Worm (Caenorhabditis elegans) whole organism, L4/young adult: Measurements from ENCODE around the gene dhs-31.

Experiments
- W03F9.2 ChIP-seq: fragments of 150-350 bp; optimal IDR thresholded peaks from 2 replicates; lab custom pipeline; 2014; ENCODE audit warnings: missing biosample characterization, missing genetic modification characterization
- dao-5 ChIP-seq: sonication (generic microtip); optimal IDR thresholded peaks from 2 replicates; lab custom pipeline; 2016; ENCODE audit warnings: missing genotype, missing genetic modification characterization, moderate library complexity, missing compliant biosample characterization
- him-1 ChIP-seq: sonication (generic microtip); optimal IDR thresholded peaks from 2 replicates; lab custom pipeline; 2016; ENCODE audit warnings: missing genotype, missing genetic modification reagents, missing genetic modification characterization, missing compliant biosample characterization

Gene dhs-31

DNA sequence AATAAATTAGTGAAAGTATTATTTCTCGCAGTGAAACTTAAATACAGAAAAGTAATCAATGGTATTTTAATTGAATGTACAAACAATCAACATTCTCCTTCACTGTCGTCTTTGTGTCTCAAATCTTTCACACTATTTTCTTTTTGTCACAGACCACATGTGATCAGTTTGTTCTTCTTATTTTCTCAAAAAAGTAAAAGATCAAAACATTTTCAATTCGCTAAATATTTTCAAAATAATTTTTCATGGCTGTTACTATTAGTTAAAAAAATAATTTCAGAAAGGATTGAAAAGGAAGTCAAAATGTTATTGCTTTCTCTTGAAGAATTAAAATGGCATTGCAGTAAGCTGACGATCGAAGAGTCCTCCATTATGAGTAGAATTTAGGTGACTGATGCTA lies at the start of gene dhs-31:
TSS of gene dhs-31 (minus strand) at position 101 of the 400 bp plus-strand sequence.
- TF ChIP-seq him-1 (tag; lab: Kevin White, UChicago) = no peak
- no peak for TF ChIP-seq W03F9.2
- no peak for TF ChIP-seq dao-5 (tag; lab: Kevin White, UChicago)

DNA sequence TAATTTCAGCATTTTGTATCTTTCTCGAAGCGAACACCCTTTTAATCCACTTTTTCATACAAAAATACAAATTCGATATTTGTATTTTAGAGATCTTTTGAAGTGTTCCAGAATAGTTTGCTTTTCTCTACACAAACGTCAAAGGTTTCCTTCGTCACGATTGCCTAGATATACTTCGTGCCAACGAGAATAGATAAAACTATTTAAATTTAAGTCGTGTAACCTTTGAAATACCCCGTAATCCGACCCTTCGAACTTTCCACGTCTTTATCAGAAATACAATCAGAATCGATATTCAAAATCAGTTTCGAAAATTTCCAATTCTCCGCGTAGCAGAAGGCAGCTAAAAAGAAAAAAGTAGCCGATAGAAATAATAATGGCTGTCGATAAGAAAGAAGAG lies 49.7 kb upstream of the dhs-31 start, which contains the start of gene ttbk-5:
TSS of gene ttbk-5 (plus strand) at position 301 of the 400 bp plus-strand sequence.
- no peak for TF ChIP-seq him-1 (tag; lab: Kevin White, UChicago)
- TF ChIP-seq W03F9.2 = no peak
- TF ChIP-seq dao-5 (tag; lab: Kevin White, UChicago) = no peak

DNA sequence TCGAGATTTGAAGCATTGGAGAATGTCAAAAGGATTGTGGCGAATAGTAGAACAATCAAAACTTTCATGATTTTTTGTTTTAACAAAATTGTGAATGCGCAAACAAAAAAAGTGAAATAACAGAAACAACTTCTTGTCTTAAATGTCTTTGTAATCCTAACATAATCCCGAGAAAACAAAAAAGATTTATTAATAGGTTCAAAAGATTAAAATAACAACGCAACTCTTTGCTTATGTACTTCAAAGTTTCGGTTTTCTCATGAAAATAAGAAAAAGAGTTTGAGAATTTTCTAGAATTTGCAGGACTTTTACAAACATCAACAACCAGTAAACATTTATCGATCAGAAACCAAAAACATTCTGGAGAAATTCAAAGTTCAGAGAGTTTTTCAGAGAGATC lies 49.1 kb upstream of the dhs-31 start, which contains the start of gene ttr-39:
TSS of gene ttr-39 (minus strand) at position 101 of the 400 bp plus-strand sequence.
- TF ChIP-seq him-1 (tag; lab: Kevin White, UChicago) (no peak), W03F9.2 (no peak), dao-5 (tag; lab: Kevin White, UChicago) (no peak)

DNA sequence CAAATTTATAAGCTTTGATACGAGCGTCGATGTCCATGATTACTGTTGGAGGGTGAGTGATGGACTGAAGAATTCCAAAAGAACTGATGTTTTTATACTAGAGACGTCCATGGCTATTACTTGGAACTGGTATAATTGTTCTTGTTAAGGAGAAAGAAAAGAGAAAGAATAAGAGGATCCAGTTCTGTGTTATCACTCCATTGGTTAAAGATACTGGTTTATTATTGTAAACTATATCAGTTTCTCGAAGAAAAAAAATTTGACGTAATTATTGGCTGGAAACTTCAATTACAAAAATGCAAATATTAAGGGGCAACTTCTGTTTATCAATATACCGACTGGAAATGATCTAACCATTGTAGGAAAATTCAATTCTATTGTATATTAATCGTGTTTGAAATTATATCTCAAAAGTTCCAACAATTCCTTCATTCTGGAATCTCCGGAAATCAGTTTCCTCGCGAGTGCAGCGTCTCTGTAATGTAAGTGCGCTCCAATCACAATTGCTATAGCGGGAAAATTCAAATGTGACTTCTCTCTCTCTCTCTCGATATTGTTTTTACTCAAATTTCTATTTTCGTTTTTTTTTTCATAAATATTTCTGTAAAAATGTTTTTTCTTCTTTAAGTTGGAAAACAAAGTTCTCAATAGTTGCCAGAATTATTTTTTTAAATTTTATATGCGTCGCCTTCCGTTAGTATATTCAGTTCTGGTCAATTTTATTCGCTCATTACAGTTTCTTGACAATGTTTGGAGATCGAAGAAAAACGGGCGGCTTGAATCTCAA lies 44.9 kb upstream of the dhs-31 start, which contains the start of the genes col-2 and ndc-80:
TSS of gene col-2 (minus strand) at position 51 of the 787 bp plus-strand sequence.
TSS of gene ndc-80 (plus strand) at position 737 of the 787 bp plus-strand sequence.
- TF ChIP-seq dao-5 (tag; lab: Kevin White, UChicago) (no peak), him-1 (tag; lab: Kevin White, UChicago) (no peak), W03F9.2 (no peak)

DNA sequence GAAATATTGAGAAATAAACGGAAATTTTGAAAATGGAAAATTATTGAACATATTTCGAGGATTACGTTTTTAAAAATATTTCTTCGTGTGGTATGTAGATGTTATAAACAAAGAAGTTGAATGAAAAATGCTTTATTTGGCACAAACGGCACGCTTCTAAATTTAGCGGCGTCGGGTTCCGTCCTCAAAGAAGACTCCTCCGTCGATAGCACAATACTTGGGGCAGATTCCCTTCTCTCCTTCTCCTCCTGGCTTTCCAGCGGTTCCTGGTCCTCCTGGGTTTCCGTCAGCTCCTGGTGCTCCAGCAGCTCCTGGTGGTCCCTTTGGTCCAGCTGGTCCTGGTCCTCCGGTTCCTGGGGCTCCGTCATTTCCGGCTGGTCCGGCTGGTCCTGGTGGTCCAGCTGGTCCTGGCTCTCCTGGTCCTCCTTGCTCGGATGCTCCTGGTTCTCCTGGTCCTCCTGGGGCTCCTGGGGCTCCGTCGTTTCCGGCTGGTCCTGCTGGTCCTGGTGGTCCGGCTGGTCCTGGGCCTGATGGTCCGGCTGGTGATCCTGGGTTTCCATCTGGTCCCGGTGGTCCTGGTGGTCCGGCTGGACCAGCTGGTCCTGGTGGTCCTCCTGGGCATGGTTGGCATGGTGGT lies 43.7 kb upstream of the dhs-31 start, which contains the start of gene W01B6.8:
TSS of gene W01B6.8 (minus strand) at position 51 of the 637 bp plus-strand sequence.
- no peak for TF ChIP-seq dao-5 (tag; lab: Kevin White, UChicago)
- TF ChIP-seq him-1 (tag; lab: Kevin White, UChicago) = no peak
- no peak for TF ChIP-seq W03F9.2

DNA sequence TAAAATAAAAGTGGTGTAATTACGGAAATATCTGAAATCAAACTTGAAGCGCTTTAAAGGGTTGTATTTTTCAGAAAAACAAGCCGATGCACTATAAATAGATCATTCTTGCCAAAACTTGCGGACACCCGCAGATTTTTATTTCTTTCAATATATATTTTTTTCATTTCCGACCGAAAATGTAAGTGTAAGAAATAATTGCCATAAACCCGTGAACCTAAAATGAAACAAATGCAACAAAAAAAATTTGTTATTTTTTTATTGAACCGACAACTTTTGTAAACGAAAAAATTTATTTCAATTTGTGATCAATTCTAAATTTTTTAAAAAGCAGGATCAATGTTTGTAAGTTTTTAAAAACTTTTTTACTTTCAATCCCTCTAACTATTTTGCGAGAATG lies 40.1 kb upstream of the dhs-31 start, which contains the start of gene W01B6.6:
TSS of gene W01B6.6 (plus strand) at position 301 of the 400 bp plus-strand sequence.
- TF ChIP-seq W03F9.2 (no peak), him-1 (tag; lab: Kevin White, UChicago) (no peak), dao-5 (tag; lab: Kevin White, UChicago) (no peak)

DNA sequence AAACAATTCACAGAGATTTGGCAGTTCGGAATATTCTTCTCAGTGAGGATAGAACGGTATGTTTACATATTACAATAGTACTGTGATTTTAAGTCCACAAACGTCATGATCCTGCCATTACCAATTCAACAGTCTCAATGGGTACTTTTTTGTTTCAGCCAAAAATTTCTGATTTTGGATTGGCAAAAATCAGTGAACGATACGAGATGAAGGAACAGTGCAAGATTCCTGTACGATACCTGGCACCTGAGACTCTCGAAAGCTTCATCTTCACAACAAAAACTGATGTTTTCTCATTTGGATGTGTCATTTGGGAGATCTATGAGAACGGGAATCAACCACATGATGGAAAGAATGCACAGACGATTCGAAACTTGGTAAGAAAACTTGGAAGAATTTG lies 37.3 kb upstream of the dhs-31 start:
- no peak for TF ChIP-seq dao-5 (tag; lab: Kevin White, UChicago)
- no peak for TF ChIP-seq W03F9.2
- TF ChIP-seq him-1 (tag; lab: Kevin White, UChicago) = no peak

DNA sequence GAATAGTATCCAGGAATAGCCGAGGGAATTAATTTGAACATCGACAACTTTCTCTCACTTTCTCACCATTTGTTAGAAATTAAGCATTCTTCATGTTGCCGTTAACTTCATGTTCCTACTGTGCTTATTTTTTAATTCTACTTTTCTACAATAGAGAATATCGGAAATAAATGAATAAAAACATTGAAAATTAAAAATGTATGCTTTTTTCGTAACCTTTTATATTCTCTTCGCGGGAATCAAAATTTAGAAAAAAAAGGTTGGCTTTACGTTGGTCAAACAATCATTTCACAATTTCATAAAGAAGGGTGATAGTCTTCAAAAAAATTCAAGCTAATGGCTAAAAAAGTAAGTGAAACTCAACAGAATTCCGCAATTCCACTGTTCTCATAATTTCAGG lies 35.2 kb upstream of the dhs-31 start, which contains the start of gene W01B6.5:
TSS of gene W01B6.5 (plus strand) at position 301 of the 400 bp plus-strand sequence.
- TF ChIP-seq dao-5 (tag; lab: Kevin White, UChicago) (no peak), him-1 (tag; lab: Kevin White, UChicago) (no peak), W03F9.2 (no peak)

DNA sequence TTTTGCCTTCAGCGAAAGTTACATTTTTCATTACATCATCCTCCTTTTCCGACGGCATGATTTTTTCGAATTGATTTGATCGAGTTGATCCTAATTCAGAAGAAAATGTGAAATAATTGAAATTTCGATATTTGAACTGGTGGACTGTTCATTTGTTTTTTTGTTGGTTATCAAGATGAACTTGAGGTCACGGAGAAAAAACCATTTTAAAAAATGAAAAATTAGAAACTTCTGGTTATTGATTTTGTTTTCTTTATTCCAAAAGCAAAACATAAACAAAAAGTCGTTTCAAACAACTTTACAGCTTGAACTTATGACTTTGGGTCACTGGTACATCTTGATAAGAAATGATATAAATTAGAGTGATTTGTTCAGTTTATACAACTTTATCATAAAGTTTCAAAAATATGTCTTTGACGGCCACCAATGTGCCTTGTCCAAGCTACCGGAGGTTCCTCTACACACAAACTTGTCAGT lies 34.4 kb upstream of the dhs-31 start, which contains the start of the genes ttbk-4 and W01B6.4:
TSS of gene ttbk-4 (minus strand) at position 101 of the 477 bp plus-strand sequence.
TSS of gene W01B6.4 (plus strand) at position 427 of the 477 bp plus-strand sequence.
- TF ChIP-seq dao-5 (tag; lab: Kevin White, UChicago) = no peak
- no peak for TF ChIP-seq W03F9.2
- TF ChIP-seq him-1 (tag; lab: Kevin White, UChicago) = no peak

DNA sequence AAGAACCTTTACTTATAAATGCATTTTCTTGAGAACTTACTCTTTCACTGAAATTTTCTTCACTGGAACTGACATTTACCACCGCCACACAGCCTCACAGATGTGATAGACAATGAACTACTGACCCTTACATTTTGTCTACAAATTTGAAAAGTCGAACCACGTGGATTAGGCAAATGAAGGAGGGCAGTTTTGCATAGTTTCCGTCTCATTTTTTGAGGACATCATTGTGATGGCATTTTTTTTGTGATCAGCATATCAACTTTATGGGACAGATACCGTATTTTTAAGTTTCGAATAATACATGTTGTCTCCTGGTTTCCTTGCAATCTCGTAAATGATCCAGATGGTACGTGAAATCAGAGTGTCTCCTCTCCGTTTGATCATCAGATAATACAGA lies 31.8 kb upstream of the dhs-31 start, which contains the start of gene W01B6.3:
TSS of gene W01B6.3 (minus strand) at position 101 of the 400 bp plus-strand sequence.
- TF ChIP-seq W03F9.2 (no peak), dao-5 (tag; lab: Kevin White, UChicago) (no peak), him-1 (tag; lab: Kevin White, UChicago) (no peak)

DNA sequence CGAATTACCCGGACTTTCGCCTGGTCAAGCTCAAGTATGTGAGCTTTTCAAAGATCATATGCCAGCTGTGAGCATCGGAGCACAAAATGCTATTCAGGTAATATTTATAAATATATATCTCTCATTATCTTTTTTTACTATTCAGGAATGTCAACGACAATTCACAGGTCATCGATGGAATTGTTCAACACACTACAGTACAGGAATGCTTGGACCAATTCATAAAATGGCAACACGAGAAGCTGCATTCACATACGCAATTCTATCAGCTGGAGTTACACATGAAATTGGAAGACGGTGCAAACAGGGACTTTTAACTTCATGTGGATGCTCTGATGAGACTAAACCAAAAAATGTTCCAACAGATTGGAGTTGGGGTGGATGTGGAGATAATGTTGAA lies 27.6 kb upstream of the dhs-31 start:
- TF ChIP-seq him-1 (tag; lab: Kevin White, UChicago) (no peak), W03F9.2 (no peak), dao-5 (tag; lab: Kevin White, UChicago) (no peak)

DNA sequence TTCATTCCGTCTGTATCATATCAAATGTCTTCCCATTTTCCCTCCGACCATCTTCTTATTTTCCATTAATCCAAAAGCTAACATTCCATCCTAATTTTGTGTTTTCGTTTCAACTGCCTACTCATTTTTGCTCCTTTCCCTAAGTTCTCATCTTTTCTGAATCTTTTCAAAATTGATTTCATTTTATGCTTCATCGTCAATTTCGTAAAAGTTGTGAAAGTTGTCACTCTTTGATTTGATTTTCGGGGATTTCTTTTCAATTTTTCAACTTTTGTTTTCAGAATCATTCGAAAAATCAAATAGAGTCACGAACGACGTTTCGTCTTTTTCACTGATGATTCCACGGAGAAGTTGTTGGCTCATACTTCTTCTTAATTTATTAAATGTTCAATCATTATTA lies 26.8 kb upstream of the dhs-31 start, which contains the start of gene cwn-2:
TSS of gene cwn-2 (plus strand) at position 276 of the 400 bp plus-strand sequence.
- TF ChIP-seq W03F9.2 (no peak), him-1 (tag; lab: Kevin White, UChicago) (no peak), dao-5 (tag; lab: Kevin White, UChicago) (no peak)

DNA sequence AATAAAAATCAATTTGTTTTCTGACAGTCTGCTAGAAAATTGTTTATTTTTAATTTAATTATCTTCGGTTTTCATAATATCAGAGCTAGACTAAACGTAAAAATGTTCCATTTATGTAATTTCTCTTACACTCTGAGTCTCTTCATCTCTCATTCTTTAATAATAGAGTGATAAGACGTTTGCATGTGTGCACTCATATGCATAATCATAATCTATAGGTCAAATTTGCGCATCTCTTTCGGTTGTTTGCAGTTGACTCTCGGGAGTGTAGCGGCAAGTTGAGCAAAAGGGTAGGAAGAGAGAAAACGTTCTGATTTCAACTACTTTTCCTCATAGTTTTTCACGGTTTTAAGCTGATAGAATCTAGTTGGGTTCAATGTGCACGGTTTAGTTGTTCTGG lies 25.8 kb upstream of the dhs-31 start:
- TF ChIP-seq him-1 (tag; lab: Kevin White, UChicago) (no peak), W03F9.2 (no peak), dao-5 (tag; lab: Kevin White, UChicago) (no peak)
